Worm (Caenorhabditis elegans) whole organism, L1 larva: ENCODE results near the gene pwp-1.

Experiments used
- C04F5.9 ChIP-seq: sonication (generic microtip); optimal IDR thresholded peaks from 2 replicates; lab custom pipeline; 2016; ENCODE audit warnings: missing genetic modification characterization, missing compliant biosample characterization
- C16A3.4 ChIP-seq: fragments of 150-350 bp; optimal IDR thresholded peaks from 2 replicates; lab custom pipeline; 2014; ENCODE audit warnings: missing biosample characterization, missing genetic modification characterization
- alr-1 ChIP-seq: fragments of 200-800 bp; sonication (Bioruptor generic); optimal IDR thresholded peaks from 2 replicates; lab custom pipeline; 2018; ENCODE audit warnings: borderline replicate concordance, mild to moderate bottlenecking, missing genetic modification characterization, missing compliant biosample characterization
- blmp-1 ChIP-seq: fragments of 150-350 bp; optimal IDR thresholded peaks from 2 replicates; lab custom pipeline; 2014; ENCODE audit warnings: missing biosample characterization, missing genetic modification characterization
- ceh-8 ChIP-seq: fragments of 200-800 bp; sonication (Bioruptor generic); optimal IDR thresholded peaks from 2 replicates; lab custom pipeline; 2018; ENCODE audit warnings: mild to moderate bottlenecking, missing genetic modification characterization, moderate library complexity, missing compliant biosample characterization
- dpl-1 ChIP-seq, 3 experiments: fragments of 150-350 bp in 2 of 3; sonication (generic microtip) in 1 of 3; optimal IDR thresholded peaks; 2 replicates each; lab custom pipeline; 2014 to 2017; ENCODE audit warnings: missing biosample characterization in 3 of 3, missing genetic modification characterization in 3 of 3, missing genetic modification reagents in 3 of 3
- dsc-1 ChIP-seq: sonication (generic microtip); optimal IDR thresholded peaks from 2 replicates; lab custom pipeline; 2016; ENCODE audit warnings: mild to moderate bottlenecking, missing genetic modification characterization, missing compliant biosample characterization
- efl-1 ChIP-seq, 4 experiments: fragments of 150-350 bp; optimal IDR thresholded peaks in 3 of 4; peaks in 1 of 4; 1 replicate in 1 of 4; 2 replicates in 3 of 4; lab custom pipeline; 2014; ENCODE audit warnings: missing biosample characterization in 2 of 4, missing genetic modification characterization in 2 of 4, missing genetic modification reagents in 2 of 4
- egl-13 ChIP-seq: sonication (generic microtip); optimal IDR thresholded peaks from 2 replicates; lab custom pipeline; 2016; ENCODE audit warnings: missing genotype, missing genetic modification reagents, missing genetic modification characterization, missing compliant biosample characterization
- elt-2 ChIP-seq: sonication (generic microtip); optimal IDR thresholded peaks from 2 replicates; lab custom pipeline; 2016; ENCODE audit warnings: missing genetic modification characterization, mild to moderate bottlenecking, inconsistent platforms, missing compliant biosample characterization, missing genetic modification reagents
- elt-3 ChIP-seq, 6 experiments: fragments of 150-350 bp in 1 of 6; sonication (generic microtip); optimal IDR thresholded peaks; 2 replicates each; lab custom pipeline; 2017 to 2018; ENCODE audit warnings: missing biosample characterization in 6 of 6, missing genetic modification characterization in 6 of 6, inconsistent platforms in 1 of 6
- ets-5 ChIP-seq: fragments of 200-800 bp; sonication (Bioruptor generic); IDR thresholded peaks from 2 replicates; pipeline ENCODE4 v1.3.6; 2022; ENCODE audit warnings: missing genetic modification characterization, missing compliant biosample characterization
- fkh-4 ChIP-seq: sonication (generic microtip); optimal IDR thresholded peaks from 2 replicates; lab custom pipeline; 2016; ENCODE audit warnings: missing compliant biosample characterization, missing genetic modification characterization, borderline replicate concordance
- hlh-17 ChIP-seq: fragments of 200-800 bp; sonication (Bioruptor generic); optimal IDR thresholded peaks from 2 replicates; lab custom pipeline; 2018; ENCODE audit warnings: missing genetic modification characterization, mild to moderate bottlenecking, missing compliant biosample characterization, moderate library complexity, borderline replicate concordance
- isw-1 ChIP-seq: fragments of 200-800 bp; sonication (Bioruptor generic); IDR thresholded peaks from 2 replicates; pipeline ENCODE4 v1.3.6; 2022; ENCODE audit warnings: missing genetic modification characterization, missing compliant biosample characterization
- lin-13 ChIP-seq: fragments of 150-350 bp; optimal IDR thresholded peaks from 2 replicates; lab custom pipeline; 2014; ENCODE audit warnings: missing biosample characterization, missing genetic modification reagents, missing genetic modification characterization
- lin-14 ChIP-seq: fragments of 200-800 bp; sonication (Bioruptor generic); optimal IDR thresholded peaks from 2 replicates; lab custom pipeline; 2018; ENCODE audit warnings: mild to moderate bottlenecking, missing genetic modification characterization, moderate library complexity, missing compliant biosample characterization
- lin-35 ChIP-seq, 2 experiments: fragments of 150-350 bp; optimal IDR thresholded peaks; 2 replicates each; lab custom pipeline; 2014; ENCODE audit warnings: missing biosample characterization in 2 of 2, missing genetic modification characterization in 2 of 2, missing genetic modification reagents in 2 of 2
- lin-39 ChIP-seq: fragments of 150-350 bp; optimal IDR thresholded peaks from 2 replicates; lab custom pipeline; 2014; ENCODE audit warnings: missing biosample characterization, missing genetic modification reagents, missing genetic modification characterization
- lir-3 ChIP-seq: sonication (generic microtip); optimal IDR thresholded peaks from 2 replicates; lab custom pipeline; 2016; ENCODE audit warnings: mild to moderate bottlenecking, missing genetic modification characterization, moderate library complexity, missing compliant biosample characterization; ENCODE audit not compliant: poor library complexity
- mdl-1 ChIP-seq, 2 experiments: fragments of 150-350 bp; optimal IDR thresholded peaks; 2 replicates each; lab custom pipeline; 2014 to 2017; ENCODE audit warnings: missing biosample characterization in 2 of 2, missing genetic modification characterization in 2 of 2, inconsistent platforms in 1 of 2
- nhr-19 ChIP-seq: fragments of 200-800 bp; sonication (Bioruptor generic); conservative IDR thresholded peaks from 2 replicates; pipeline ENCODE4 v1.3.6; 2022; ENCODE audit warnings: missing genetic modification characterization, missing compliant biosample characterization
- nhr-20 ChIP-seq: sonication (generic microtip); optimal IDR thresholded peaks from 2 replicates; lab custom pipeline; 2016; ENCODE audit warnings: mild to moderate bottlenecking, missing genetic modification characterization, missing compliant biosample characterization
- nhr-71 ChIP-seq: sonication (generic microtip); optimal IDR thresholded peaks from 2 replicates; lab custom pipeline; 2016; ENCODE audit warnings: mild to moderate bottlenecking, missing genetic modification characterization, moderate library complexity, missing compliant biosample characterization
- nhr-76 ChIP-seq: sonication (generic microtip); optimal IDR thresholded peaks from 2 replicates; lab custom pipeline; 2017; ENCODE audit warnings: missing biosample characterization, missing genetic modification characterization
- nhr-84 ChIP-seq: sonication (generic microtip); optimal IDR thresholded peaks from 2 replicates; lab custom pipeline; 2017; ENCODE audit warnings: missing biosample characterization, missing genetic modification characterization
- nhr-85 ChIP-seq: sonication (generic microtip); peaks from one replicate; lab custom pipeline; 2016; ENCODE audit warnings: missing genetic modification characterization, inconsistent platforms, missing compliant biosample characterization
- pag-3 ChIP-seq: sonication (generic microtip); optimal IDR thresholded peaks from 2 replicates; lab custom pipeline; 2017; ENCODE audit warnings: missing genetic modification characterization, mild to moderate bottlenecking, missing compliant biosample characterization, antibody characterized with exemption, borderline replicate concordance; ENCODE audit not compliant: insufficient read depth
- pax-3 ChIP-seq: fragments of 200-800 bp; sonication (Bioruptor generic); optimal IDR thresholded peaks from 2 replicates; lab custom pipeline; 2018; ENCODE audit warnings: mild to moderate bottlenecking, missing genetic modification characterization, moderate library complexity, missing compliant biosample characterization
- rnt-1 ChIP-seq: sonication (generic microtip); optimal IDR thresholded peaks from 2 replicates; lab custom pipeline; 2016; ENCODE audit warnings: mild to moderate bottlenecking, missing genetic modification characterization, moderate library complexity, missing compliant biosample characterization
- snpc-4 ChIP-seq: fragments of 150-350 bp; optimal IDR thresholded peaks from 2 replicates; lab custom pipeline; 2014; ENCODE audit warnings: missing biosample characterization, missing genetic modification characterization
- snu-23 ChIP-seq: sonication (generic microtip); optimal IDR thresholded peaks from 2 replicates; lab custom pipeline; 2016; ENCODE audit warnings: missing genetic modification characterization, missing compliant biosample characterization
- sptf-1 ChIP-seq: fragments of 150-350 bp; optimal IDR thresholded peaks from 2 replicates; lab custom pipeline; 2014; ENCODE audit warnings: missing biosample characterization, missing genetic modification characterization
- sup-37 ChIP-seq: fragments of 200-800 bp; sonication (Bioruptor generic); optimal IDR thresholded peaks from 2 replicates; lab custom pipeline; 2018; ENCODE audit warnings: mild to moderate bottlenecking, missing genetic modification characterization, missing compliant biosample characterization
- swsn-7 ChIP-seq: sonication (generic microtip); optimal IDR thresholded peaks from 2 replicates; lab custom pipeline; 2016; ENCODE audit warnings: missing genetic modification characterization, missing compliant biosample characterization
- tlp-1 ChIP-seq: fragments of 150-350 bp; optimal IDR thresholded peaks from 2 replicates; lab custom pipeline; 2014; ENCODE audit warnings: missing biosample characterization, missing genetic modification characterization
- unc-130 ChIP-seq: fragments of 150-350 bp; optimal IDR thresholded peaks from 2 replicates; lab custom pipeline; 2017; ENCODE audit warnings: missing biosample characterization, missing genetic modification characterization, inconsistent platforms
- unc-98 ChIP-seq: fragments of 200-800 bp; sonication (Bioruptor generic); IDR thresholded peaks from 2 replicates; pipeline ENCODE4 v1.3.6; 2022; ENCODE audit warnings: missing genetic modification characterization, missing compliant biosample characterization
- xbp-1 ChIP-seq: sonication (generic microtip); optimal IDR thresholded peaks from 2 replicates; lab custom pipeline; 2016; ENCODE audit warnings: missing genetic modification characterization, missing compliant biosample characterization
- ztf-4 ChIP-seq: fragments of 150-350 bp; optimal IDR thresholded peaks from 2 replicates; lab custom pipeline; 2014; ENCODE audit warnings: missing biosample characterization, missing genetic modification characterization

The pwp-1 gene

DNA sequence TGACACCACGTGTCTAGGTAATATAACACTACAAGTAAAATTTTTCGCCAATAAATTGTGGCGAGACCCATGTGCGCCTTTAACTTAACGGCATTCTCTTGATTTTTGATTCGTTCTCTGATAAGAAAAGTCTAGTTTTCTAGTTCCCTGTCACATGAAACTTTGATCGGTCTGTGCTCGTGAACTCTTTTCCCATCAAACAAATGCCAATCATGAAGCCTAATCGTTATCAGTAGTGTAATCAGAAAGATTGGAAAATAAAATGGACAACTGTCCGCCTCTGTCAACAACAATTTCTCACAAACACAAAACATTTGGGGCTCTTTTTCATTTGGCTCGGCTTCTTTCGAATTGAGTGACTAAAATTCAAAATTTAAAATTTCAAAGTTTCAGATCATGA lies 17.5 kb upstream of the pwp-1 start, which contains the start of gene ttr-45 (continued):
- TF ChIP-seq lin-35 (GFP tag; optimal IDR thresholded peaks at IDR 0.05; lab: Kevin White, UChicago), result peak in 1 of 2 experiments; percentile 49
- TF ChIP-seq lir-3 (tag; lab: Kevin White, UChicago), result no peak
- no peak for TF ChIP-seq alr-1 (tag; lab: Kevin White, UChicago)
- no peak for TF ChIP-seq nhr-85 (tag; lab: Kevin White, UChicago)
- TF ChIP-seq ets-5 (GFP tag; lab: Robert Waterston, UW), result no peak
- TF ChIP-seq egl-13 (tag; lab: Kevin White, UChicago), result no peak
- TF ChIP-seq nhr-71, result peak; percentile 74
- TF ChIP-seq pag-3 (tag; lab: Kevin White, UChicago), result peak; percentile 82
- TF ChIP-seq C16A3.4 (tag; lab: Kevin White, UChicago), result peak; percentile 24
- TF ChIP-seq nhr-20 (tag; lab: Kevin White, UChicago), result peak; percentile 92
- TF ChIP-seq pax-3, result no peak
- TF ChIP-seq elt-2 (tag; lab: Kevin White, UChicago), result peak; percentile 94
- TF ChIP-seq swsn-7, result no peak
- TF ChIP-seq xbp-1 (tag; lab: Kevin White, UChicago), result no peak
- TF ChIP-seq dsc-1 (tag; lab: Kevin White, UChicago), result no peak
- no peak for TF ChIP-seq snpc-4 (tag; lab: Kevin White, UChicago)
- peak in 1 of 2 experiments; percentile 24 for TF ChIP-seq mdl-1 (tag; optimal IDR thresholded peaks at IDR 0.05; lab: Kevin White, UChicago)
- no peak for TF ChIP-seq nhr-84 (tag; lab: Kevin White, UChicago)

- TF ChIP-seq nhr-85 (tag; lab: Kevin White, UChicago) (no peak), rnt-1 (peak; percentile 15)
Measured at ce11 chrIV:13252211-13252610, 15.8 kb upstream of the pwp-1 start, which contains the start of gene ttr-51. Gene ttr-51 (minus strand): TSS chrIV:13252311.

ce11 chrIV:13250243-13250642 lies 13.9 kb upstream of the pwp-1 start:
- TF ChIP-seq fkh-4 (tag; lab: Kevin White, UChicago) (no peak), nhr-76 (tag; lab: Kevin White, UChicago) (no peak), nhr-84 (tag; lab: Kevin White, UChicago) (no peak), hlh-17 (GFP tag; lab: Kevin White, UChicago) (no peak), lin-13 (GFP tag; lab: Kevin White, UChicago) (no peak), snu-23 (GFP tag; lab: Kevin White, UChicago) (no peak), tlp-1 (no peak), sptf-1 (tag; lab: Kevin White, UChicago) (no peak), lin-14 (GFP tag; lab: Kevin White, UChicago) (no peak), elt-3 (tag; optimal IDR thresholded peaks at IDR 0.05; lab: Kevin White, UChicago) (no peak), sup-37 (GFP tag; lab: Kevin White, UChicago) (no peak), unc-98 (GFP tag; lab: Robert Waterston, UW) (no peak), pax-3 (no peak)
- TF ChIP-seq, all 84 proteins: peak for 0

ce11 chrIV:13247780-13248179 lies 11.4 kb upstream of the pwp-1 start:
- no peak for TF ChIP-seq pag-3 (tag; lab: Kevin White, UChicago)
- peak in 1 of 3 experiments; percentile 24 for TF ChIP-seq dpl-1 (GFP tag; optimal IDR thresholded peaks at IDR 0.05; lab: Kevin White, UChicago)
- TF ChIP-seq ceh-8 (GFP tag; lab: Kevin White, UChicago), result no peak
- no peak for TF ChIP-seq alr-1 (tag; lab: Kevin White, UChicago)
- TF ChIP-seq nhr-19, result no peak
- TF ChIP-seq snpc-4 (tag; lab: Kevin White, UChicago), result no peak
- no peak for TF ChIP-seq unc-98 (GFP tag; lab: Robert Waterston, UW)
- TF ChIP-seq blmp-1 (tag; lab: Kevin White, UChicago), result no peak
- TF ChIP-seq lin-39 (tag; lab: Kevin White, UChicago), result no peak
- TF ChIP-seq hlh-17 (GFP tag; lab: Kevin White, UChicago), result no peak
- peak; percentile 0 to 17 for TF ChIP-seq efl-1 (optimal IDR thresholded peaks at IDR 0.05; lab: Kevin White, UChicago)
- peak in 1 of 2 experiments; percentile 93 for TF ChIP-seq efl-1 (GFP tag; optimal IDR thresholded peaks at IDR 0.05 in 1 of 2; lab: Kevin White, UChicago)
- TF ChIP-seq C04F5.9 (tag; lab: Kevin White, UChicago), result no peak
- TF ChIP-seq isw-1 (GFP tag; lab: Robert Waterston, UW), result no peak
- TF ChIP-seq lin-35 (GFP tag; optimal IDR thresholded peaks at IDR 0.05; lab: Kevin White, UChicago), result peak in 1 of 2 experiments; percentile 34
- no peak for TF ChIP-seq unc-130 (tag; lab: Kevin White, UChicago)
- no peak for TF ChIP-seq ztf-4 (tag; lab: Kevin White, UChicago)
